Worm (Caenorhabditis elegans) whole organism, L2 larva: ENCODE measurements around the gene Y116A8A.150.

Experiments used
- aly-2 ChIP-seq: fragments of 150-350 bp; optimal IDR thresholded peaks from 2 replicates; lab custom pipeline; 2014; ENCODE audit warnings: missing biosample characterization, missing genetic modification characterization
- egl-27 ChIP-seq: sonication (generic microtip); optimal IDR thresholded peaks from 3 replicates; lab custom pipeline; 2017; ENCODE audit warnings: missing biosample characterization, missing genetic modification reagents, missing genetic modification characterization
- lin-11 ChIP-seq: fragments of 150-350 bp; sonication (generic microtip); optimal IDR thresholded peaks from 2 replicates; lab custom pipeline; 2014; ENCODE audit warnings: missing biosample characterization, missing genetic modification characterization, inconsistent platforms, mixed read lengths
- lin-13 ChIP-seq: fragments of 150-350 bp; optimal IDR thresholded peaks from 2 replicates; lab custom pipeline; 2014; ENCODE audit warnings: missing biosample characterization, missing genetic modification reagents, missing genetic modification characterization
- nhr-21 ChIP-seq: fragments of 150-350 bp; optimal IDR thresholded peaks from 2 replicates; lab custom pipeline; 2014; ENCODE audit warnings: missing biosample characterization, missing genetic modification characterization
- nhr-77 ChIP-seq: fragments of 150-350 bp; optimal IDR thresholded peaks from 2 replicates; lab custom pipeline; 2014; ENCODE audit warnings: missing biosample characterization, missing genetic modification characterization
- peb-1 ChIP-seq: fragments of 150-350 bp; optimal IDR thresholded peaks from 2 replicates; lab custom pipeline; 2014; ENCODE audit warnings: missing biosample characterization, missing genetic modification characterization
- unc-39 ChIP-seq: fragments of 150-350 bp; optimal IDR thresholded peaks from 2 replicates; lab custom pipeline; 2014; ENCODE audit warnings: missing biosample characterization, missing genetic modification characterization

DNA sequence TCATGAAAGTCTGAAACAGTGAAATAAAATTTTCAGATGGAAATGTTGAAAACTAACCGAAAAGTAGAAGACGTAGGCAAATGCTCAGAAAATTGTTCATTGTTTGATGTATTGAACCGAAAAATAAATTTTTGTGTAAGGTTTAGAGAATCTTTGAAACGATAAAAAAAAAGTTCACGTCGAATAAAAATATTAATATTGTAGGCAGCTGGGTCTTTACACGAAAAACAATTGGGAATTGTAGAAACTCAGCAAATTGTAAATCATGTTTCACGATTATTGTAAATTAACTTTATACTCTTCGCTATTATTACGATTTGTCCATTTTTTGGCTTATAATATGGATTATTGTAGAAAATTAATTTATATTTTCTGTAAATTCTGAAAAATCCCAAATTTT, 28.9 kb downstream of the Y116A8A.150 start, which contains the start of gene Y116A8A.2:
- TF ChIP-seq peb-1 (tag; lab: Kevin White, UChicago) (no peak), egl-27 (tag; lab: Kevin White, UChicago) (no peak), lin-13 (GFP tag; lab: Kevin White, UChicago) (no peak), aly-2 (tag; lab: Kevin White, UChicago) (no peak), unc-39 (tag; lab: Kevin White, UChicago) (no peak), nhr-77 (tag; lab: Kevin White, UChicago) (no peak), lin-11 (no peak), nhr-21 (tag; lab: Kevin White, UChicago) (no peak)
